Fruit fly (Drosophila melanogaster): ENCODE data around the gene hth.
A peak's percentile ranks its signal among the peaks of the same experiment; 100 is the strongest.

Gene hth

dm6 chr3R:10659563-10659962, 20.2 kb upstream of the hth start (continued):
- no peak for TF ChIP-seq Taf1 (GFP tag; IDR thresholded peaks at IDR 0.05)
- TF ChIP-seq sqz (GFP tag; optimal IDR thresholded peaks at IDR 0.05), result peak; percentile 35
- no peak for TF ChIP-seq crol (GFP tag; IDR thresholded peaks at IDR 0.05)

dm6 chr3R:10658783-10659182, 19.4 kb upstream of the hth start:
- TF ChIP-seq HLH4C (GFP tag; IDR thresholded peaks at IDR 0.05; ENCODE audit: partially characterized antibody) (no peak), wor (GFP tag; IDR thresholded peaks at IDR 0.05) (no peak), zfh2 (GFP tag; optimal IDR thresholded peaks at IDR 0.05) (no peak), CG17186 (GFP tag; optimal IDR thresholded peaks at IDR 0.05) (no peak), CG9437 (GFP tag; optimal IDR thresholded peaks at IDR 0.05) (no peak), CG15696 (tag; optimal IDR thresholded peaks at IDR 0.05) (no peak), esg (GFP tag; conservative IDR thresholded peaks at IDR 0.05) (no peak), rib (GFP tag; IDR thresholded peaks at IDR 0.05) (no peak), CG4404 (GFP tag; IDR thresholded peaks at IDR 0.05) (no peak), CG7839 (tag; optimal IDR thresholded peaks at IDR 0.05) (no peak), CG17361 (GFP tag; IDR thresholded peaks at IDR 0.05) (no peak), Fer2 (tag; optimal IDR thresholded peaks at IDR 0.05) (no peak), pan (optimal IDR thresholded peaks at IDR 0.05) (no peak), pan (GFP tag; optimal IDR thresholded peaks at IDR 0.05 in 1 of 2, IDR thresholded peaks at IDR 0.05 in 1 of 2) (no peak), CG10147 (GFP tag; optimal IDR thresholded peaks at IDR 0.05) (no peak), CG17829 (tag; optimal IDR thresholded peaks at IDR 0.05) (peak; percentile 10), klu (GFP tag; IDR thresholded peaks at IDR 0.05) (no peak), BEAF-32 (GFP tag; optimal IDR thresholded peaks at IDR 0.05) (no peak), Eip74EF (GFP tag; optimal IDR thresholded peaks at IDR 0.05) (no peak), CG34422 (GFP tag; IDR thresholded peaks at IDR 0.05) (no peak), phol (tag; optimal IDR thresholded peaks at IDR 0.05) (peak; percentile 5), CG31441 (GFP tag; IDR thresholded peaks at IDR 0.05) (no peak), Xrp1 (GFP tag; IDR thresholded peaks at IDR 0.05) (0 out of 2 replicates have a peak, but pooled peaks have one; percentile 24), da (GFP tag; optimal IDR thresholded peaks at IDR 0.05) (no peak), CG17612 (GFP tag; IDR thresholded peaks at IDR 0.05) (no peak), CG8290 (GFP tag; optimal IDR thresholded peaks at IDR 0.05) (no peak), CG8290 (tag; optimal IDR thresholded peaks at IDR 0.05) (no peak), CG16813 (GFP tag; IDR thresholded peaks at IDR 0.05; ENCODE audit: partially characterized antibody) (no peak), gem (tag; optimal IDR thresholded peaks at IDR 0.05) (no peak), CG8478 (optimal IDR thresholded peaks at IDR 0.05) (no peak), HLH3B (GFP tag; IDR thresholded peaks at IDR 0.05) (no peak), zen (tag; optimal IDR thresholded peaks at IDR 0.05) (peak; percentile 48), CG17912 (GFP tag; optimal IDR thresholded peaks at IDR 0.05) (no peak), CG10979 (tag; optimal IDR thresholded peaks at IDR 0.05) (peak; percentile 34), ATbp (GFP tag; optimal IDR thresholded peaks at IDR 0.05) (no peak), nerfin-2 (GFP tag; IDR thresholded peaks at IDR 0.05; ENCODE audit: partially characterized antibody) (no peak), crol (GFP tag; IDR thresholded peaks at IDR 0.05) (no peak), D (optimal IDR thresholded peaks at IDR 0.05) (no peak), D (GFP tag; optimal IDR thresholded peaks at IDR 0.05) (no peak), fd96Cb (tag; optimal IDR thresholded peaks at IDR 0.05) (no peak), Sox102F (GFP tag; optimal IDR thresholded peaks at IDR 0.05) (no peak), CG12071 (GFP tag; optimal IDR thresholded peaks at IDR 0.05) (no peak), CG12104 (GFP tag; optimal IDR thresholded peaks at IDR 0.05) (no peak), salm (tag; optimal IDR thresholded peaks at IDR 0.05) (no peak), gt (GFP tag; IDR thresholded peaks at IDR 0.05) (no peak), tx (GFP tag; optimal IDR thresholded peaks at IDR 0.05) (no peak), Ada2b (GFP tag; IDR thresholded peaks at IDR 0.05) (no peak), Gsc (GFP tag; IDR thresholded peaks at IDR 0.05) (no peak), CG7928 (GFP tag; optimal IDR thresholded peaks at IDR 0.05) (no peak)

All from whole organism, embryonic.